Worm (Caenorhabditis elegans) whole organism, young adult: ENCODE data around the gene C09B9.7.
A peak's percentile ranks its signal among the peaks of the same experiment; 100 is the strongest.

ENCODE experiments used
- B0336.3 ChIP-seq: fragments of 200-800 bp; sonication (Bioruptor generic); IDR thresholded peaks from 2 replicates; pipeline ENCODE4 v1.3.6; 2022; ENCODE audit warnings: missing genetic modification characterization, missing compliant biosample characterization
- D2030.7 ChIP-seq: fragments of 200-800 bp; sonication (Bioruptor generic); IDR thresholded peaks from 2 replicates; pipeline ENCODE4 v1.3.6; 2022; ENCODE audit warnings: missing genetic modification reagents, missing genetic modification characterization, missing compliant biosample characterization
- F23B12.7 ChIP-seq: sonication (generic microtip); optimal IDR thresholded peaks from 2 replicates; lab custom pipeline; 2017; ENCODE audit warnings: missing genetic modification characterization, mild to moderate bottlenecking, missing compliant biosample characterization, antibody characterized with exemption, moderate library complexity; ENCODE audit not compliant: insufficient read depth
- F33H1.4 ChIP-seq: fragments of 200-800 bp; sonication (Bioruptor generic); IDR thresholded peaks from 2 replicates; pipeline ENCODE4 v1.3.6; 2022; ENCODE audit warnings: missing genetic modification reagents, missing genetic modification characterization, missing compliant biosample characterization
- F37B4.10 ChIP-seq: fragments of 200-800 bp; sonication (Bioruptor generic); IDR thresholded peaks from 2 replicates; pipeline ENCODE4 v1.3.6; 2022; ENCODE audit warnings: missing genetic modification characterization, missing compliant biosample characterization
- F55B11.4 ChIP-seq: sonication (generic microtip); optimal IDR thresholded peaks from 2 replicates; lab custom pipeline; 2016; ENCODE audit warnings: missing compliant biosample characterization, missing genetic modification characterization, borderline replicate concordance; ENCODE audit not compliant: insufficient read depth
- K12H6.12 ChIP-seq: fragments of 200-800 bp; sonication (Bioruptor generic); optimal IDR thresholded peaks from 2 replicates; lab custom pipeline; 2018; ENCODE audit warnings: mild to moderate bottlenecking, missing genetic modification characterization, missing compliant biosample characterization
- T26A5.8 ChIP-seq: sonication (generic microtip); optimal IDR thresholded peaks from 2 replicates; lab custom pipeline; 2016; ENCODE audit warnings: missing genetic modification characterization, missing compliant biosample characterization
- Y53F4B.3 ChIP-seq: fragments of 200-800 bp; sonication (Bioruptor generic); IDR thresholded peaks from 2 replicates; pipeline ENCODE4 v1.3.6; 2022; ENCODE audit warnings: missing genetic modification reagents, missing genetic modification characterization, missing compliant biosample characterization
- Y95B8A.8 ChIP-seq: fragments of 200-800 bp; sonication (Bioruptor generic); IDR thresholded peaks from 2 replicates; pipeline ENCODE4 v1.3.6; 2022; ENCODE audit warnings: missing genetic modification reagents, missing genetic modification characterization, missing compliant biosample characterization
- akir-1 ChIP-seq: fragments of 200-800 bp; sonication (Bioruptor generic); optimal IDR thresholded peaks from 2 replicates; lab custom pipeline; 2018; ENCODE audit warnings: mild to moderate bottlenecking, missing genetic modification characterization, moderate library complexity, missing compliant biosample characterization
- ama-1 ChIP-seq, 3 experiments: fragments of 150-350 bp in 1 of 3; sonication (generic microtip) in 2 of 3; optimal IDR thresholded peaks; 2 replicates each; lab custom pipeline; 2014 to 2018; ENCODE audit warnings: missing biosample characterization in 2 of 3, missing genetic modification characterization in 2 of 3, missing genetic modification reagents in 2 of 3
- atf-7 ChIP-seq: sonication (generic microtip); optimal IDR thresholded peaks from 2 replicates; lab custom pipeline; 2017; ENCODE audit warnings: mild to moderate bottlenecking, missing genetic modification characterization, missing compliant biosample characterization
- bed-1 ChIP-seq: fragments of 200-800 bp; sonication (Bioruptor generic); IDR thresholded peaks from 2 replicates; pipeline ENCODE4 v1.3.6; 2022; ENCODE audit warnings: missing genetic modification reagents, missing genetic modification characterization, missing compliant biosample characterization
- bed-2 ChIP-seq: fragments of 200-800 bp; sonication (Bioruptor generic); IDR thresholded peaks from 2 replicates; pipeline ENCODE4 v1.3.6; 2022; ENCODE audit warnings: missing genetic modification reagents, missing genetic modification characterization, missing compliant biosample characterization
- ccch-3 ChIP-seq: fragments of 200-800 bp; sonication (Bioruptor generic); optimal IDR thresholded peaks from 2 replicates; lab custom pipeline; 2018; ENCODE audit warnings: mild to moderate bottlenecking, missing genetic modification characterization, missing compliant biosample characterization
- cebp-1 ChIP-seq, 2 experiments: fragments of 200-800 bp in 1 of 2; sonication (Bioruptor generic) in 1 of 2; sonication (generic microtip) in 1 of 2; IDR thresholded peaks in 1 of 2; optimal IDR thresholded peaks in 1 of 2; 2 replicates each; pipeline versions ENCODE4 v1.3.6 to Lab custom; 2017 to 2022; ENCODE audit warnings: missing compliant biosample characterization in 2 of 2, missing genetic modification characterization in 2 of 2, mild to moderate bottlenecking in 1 of 2, missing genetic modification reagents in 1 of 2, moderate library complexity in 1 of 2
- ceh-100 ChIP-seq: fragments of 200-800 bp; sonication (Bioruptor generic); IDR thresholded peaks from 2 replicates; pipeline ENCODE4 v1.3.6; 2022; ENCODE audit warnings: missing genetic modification reagents, missing genetic modification characterization, missing compliant biosample characterization
- ceh-91 ChIP-seq: fragments of 200-800 bp; sonication (Bioruptor generic); IDR thresholded peaks from 2 replicates; pipeline ENCODE4 v1.3.6; 2022; ENCODE audit warnings: missing genetic modification reagents, missing genetic modification characterization, missing compliant biosample characterization
- chd-7 ChIP-seq: sonication (generic microtip); optimal IDR thresholded peaks from 2 replicates; lab custom pipeline; 2016; ENCODE audit warnings: mild to moderate bottlenecking, missing genetic modification characterization, moderate library complexity, missing compliant biosample characterization
- efl-1 ChIP-seq: fragments of 150-350 bp; optimal IDR thresholded peaks from 2 replicates; lab custom pipeline; 2014; ENCODE audit warnings: missing biosample characterization, missing genetic modification reagents, missing genetic modification characterization
- ekl-4 ChIP-seq: fragments of 200-800 bp; sonication (Bioruptor generic); IDR thresholded peaks from 2 replicates; pipeline ENCODE4 v1.3.6; 2022; ENCODE audit warnings: missing genetic modification reagents, missing genetic modification characterization, missing compliant biosample characterization
- gei-17 ChIP-seq: fragments of 200-800 bp; sonication (Bioruptor generic); optimal IDR thresholded peaks from 2 replicates; lab custom pipeline; 2018; ENCODE audit warnings: mild to moderate bottlenecking, missing genetic modification characterization, missing compliant biosample characterization
- him-1 ChIP-seq: sonication (generic microtip); optimal IDR thresholded peaks from 2 replicates; lab custom pipeline; 2016; ENCODE audit warnings: missing genotype, missing genetic modification reagents, missing genetic modification characterization, missing compliant biosample characterization
- hlh-26 ChIP-seq: fragments of 200-800 bp; sonication (Bioruptor generic); conservative IDR thresholded peaks from 2 replicates; pipeline ENCODE4 v1.3.6; 2022; ENCODE audit warnings: missing genetic modification reagents, missing genetic modification characterization, missing compliant biosample characterization
- hsf-1 ChIP-seq: fragments of 200-800 bp; sonication (Bioruptor generic); IDR thresholded peaks from 2 replicates; pipeline ENCODE4 v1.3.6; 2022; ENCODE audit warnings: missing genetic modification reagents, missing genetic modification characterization, missing compliant biosample characterization
- lin-26 ChIP-seq: fragments of 200-800 bp; sonication (Bioruptor generic); IDR thresholded peaks from 2 replicates; pipeline ENCODE4 v1.3.6; 2022; ENCODE audit warnings: missing genetic modification reagents, missing genetic modification characterization, missing compliant biosample characterization
- lsy-27 ChIP-seq: sonication (generic microtip); optimal IDR thresholded peaks from 2 replicates; lab custom pipeline; 2017; ENCODE audit warnings: missing genetic modification characterization, mild to moderate bottlenecking, missing compliant biosample characterization, antibody characterized with exemption, missing genotype, borderline replicate concordance; ENCODE audit not compliant: insufficient read depth
- mcd-1 ChIP-seq: fragments of 200-800 bp; sonication (Bioruptor generic); IDR thresholded peaks from 2 replicates; pipeline ENCODE4 v1.3.6; 2022; ENCODE audit warnings: missing genetic modification reagents, missing genetic modification characterization, missing compliant biosample characterization
- nfyb-1 ChIP-seq: fragments of 200-800 bp; sonication (Bioruptor generic); IDR thresholded peaks from 2 replicates; pipeline ENCODE4 v1.3.6; 2022; ENCODE audit warnings: missing genetic modification reagents, missing genetic modification characterization, missing compliant biosample characterization
- nhr-120 ChIP-seq: fragments of 200-800 bp; sonication (Bioruptor generic); IDR thresholded peaks from 2 replicates; pipeline ENCODE4 v1.3.6; 2022; ENCODE audit warnings: missing genetic modification characterization, missing compliant biosample characterization
- nhr-179 ChIP-seq: sonication (generic microtip); optimal IDR thresholded peaks from 2 replicates; lab custom pipeline; 2016; ENCODE audit warnings: mild to moderate bottlenecking, missing genetic modification characterization, missing compliant biosample characterization
- nhr-27 ChIP-seq: fragments of 200-800 bp; sonication (Bioruptor generic); optimal IDR thresholded peaks from 2 replicates; lab custom pipeline; 2018; ENCODE audit warnings: mild to moderate bottlenecking, missing genetic modification characterization, moderate library complexity, missing compliant biosample characterization
- nhr-80 ChIP-seq: sonication (generic microtip); optimal IDR thresholded peaks from 2 replicates; lab custom pipeline; 2016; ENCODE audit warnings: missing genetic modification characterization, missing compliant biosample characterization
- pha-4 ChIP-seq: fragments of 150-350 bp; sonication (generic microtip); optimal IDR thresholded peaks from 2 replicates; lab custom pipeline; 2014; ENCODE audit warnings: missing biosample characterization, missing genetic modification reagents, missing genetic modification characterization
- rpc-1 ChIP-seq, 2 experiments: fragments of 150-350 bp in 1 of 2; sonication (generic microtip) in 1 of 2; optimal IDR thresholded peaks; 2 replicates each; lab custom pipeline; 2014 to 2018; ENCODE audit warnings: missing biosample characterization in 1 of 2, missing genetic modification characterization in 1 of 2, missing genetic modification reagents in 1 of 2, missing genotype in 1 of 2
- snpc-1.3 ChIP-seq: sonication (generic microtip); optimal IDR thresholded peaks from 2 replicates; lab custom pipeline; 2017; ENCODE audit warnings: missing genetic modification characterization, mild to moderate bottlenecking, missing compliant biosample characterization, antibody characterized with exemption, moderate library complexity, missing genotype, missing genetic modification reagents; ENCODE audit not compliant: insufficient read depth
- snpc-4 ChIP-seq, 5 experiments: fragments of 150-350 bp in 1 of 5; sonication (generic microtip) in 4 of 5; optimal IDR thresholded peaks; 2 replicates each; lab custom pipeline; 2014 to 2018; ENCODE audit warnings: missing genetic modification characterization in 5 of 5, missing biosample characterization in 3 of 5, antibody characterized with exemption in 2 of 5, mild to moderate bottlenecking in 2 of 5, missing compliant biosample characterization in 2 of 5, missing genotype in 2 of 5, moderate library complexity in 2 of 5, missing genetic modification reagents in 1 of 5
- unc-62 ChIP-seq: fragments of 150-350 bp; optimal IDR thresholded peaks from 2 replicates; lab custom pipeline; 2014; ENCODE audit warnings: missing biosample characterization, missing genetic modification reagents, missing genetic modification characterization
- zfh-2 ChIP-seq: fragments of 200-800 bp; sonication (Bioruptor generic); conservative IDR thresholded peaks from 2 replicates; pipeline ENCODE4 v1.3.6; 2022; ENCODE audit warnings: missing genetic modification reagents, missing genetic modification characterization, missing compliant biosample characterization
- ztf-26 ChIP-seq: sonication (generic microtip); optimal IDR thresholded peaks from 2 replicates; lab custom pipeline; 2017; ENCODE audit warnings: missing genetic modification characterization, missing compliant biosample characterization
- ztf-28 ChIP-seq: fragments of 200-800 bp; sonication (Bioruptor generic); IDR thresholded peaks from 2 replicates; pipeline ENCODE4 v1.3.6; 2022; ENCODE audit warnings: missing genetic modification reagents, missing genetic modification characterization, missing compliant biosample characterization
- ztf-6 ChIP-seq: fragments of 200-800 bp; sonication (Bioruptor generic); IDR thresholded peaks from 2 replicates; pipeline ENCODE4 v1.3.6; 2022; ENCODE audit warnings: missing genetic modification reagents, missing genetic modification characterization, missing compliant biosample characterization

The C09B9.7 gene

DNA sequence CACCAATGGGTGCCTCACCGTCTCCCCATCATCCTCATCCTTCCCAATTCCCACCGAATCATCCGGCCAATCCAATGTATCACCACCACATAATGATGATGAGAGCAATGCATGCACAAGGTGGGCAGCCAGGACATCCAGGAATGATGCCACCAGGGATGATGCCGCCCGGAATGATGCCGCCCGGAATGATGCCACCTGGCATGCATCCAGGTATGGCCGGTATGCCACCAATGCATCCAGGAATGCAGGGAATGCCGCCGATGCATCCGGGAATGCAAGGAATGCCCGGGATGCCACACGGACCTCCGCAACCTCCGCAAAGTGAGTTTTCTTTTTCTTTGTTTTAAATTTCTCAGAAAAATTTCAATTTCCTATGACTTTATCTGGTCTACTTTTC is 24.9 kb upstream of the C09B9.7 start:
- TF ChIP-seq lsy-27 (tag; lab: Kevin White, UChicago) (no peak), lin-26 (no peak), F37B4.10 (GFP tag; lab: Robert Waterston, UW) (no peak), hlh-26 (GFP tag; lab: Robert Waterston, UW) (no peak), T26A5.8 (tag; lab: Kevin White, UChicago) (no peak), snpc-1.3 (tag; lab: Kevin White, UChicago) (no peak), zfh-2 (peak; percentile 74), K12H6.12 (tag; lab: Kevin White, UChicago) (no peak)

DNA sequence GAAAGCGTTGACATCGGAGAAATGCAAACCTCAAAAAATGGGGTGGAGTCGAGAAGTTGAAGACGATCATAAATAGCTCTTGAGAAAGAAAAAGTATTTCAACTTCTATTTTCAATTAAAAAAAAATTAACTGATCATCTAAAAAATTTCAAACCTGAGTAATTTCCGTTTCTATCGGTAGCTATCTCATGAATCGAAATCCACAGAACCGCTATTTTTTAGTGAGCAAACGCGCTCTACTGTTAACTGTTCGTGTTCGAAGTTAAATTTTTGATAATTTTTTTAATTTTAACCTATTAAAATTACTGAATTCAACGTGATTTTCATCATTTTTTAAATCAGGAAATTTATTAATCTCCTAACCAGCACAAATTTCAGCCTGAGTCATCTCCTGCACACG is 22.9 kb upstream of the C09B9.7 start:
- peak; percentile 30; the same call in 1 of the 2 replicates for TF ChIP-seq mcd-1
- TF ChIP-seq bed-2: no peak
- TF ChIP-seq ceh-91: no peak
- no peak for TF ChIP-seq ama-1 (optimal IDR thresholded peaks at IDR 0.05; lab: Kevin White, UChicago)
- TF ChIP-seq ama-1 (GFP tag; optimal IDR thresholded peaks at IDR 0.05; lab: Kevin White, UChicago): no peak
- TF ChIP-seq D2030.7 (GFP tag; lab: Robert Waterston, UW): 0 out of 2 replicates have a peak, but pooled peaks have one; percentile 9
- no peak for TF ChIP-seq him-1 (tag; lab: Kevin White, UChicago)
- peak; percentile 5 for TF ChIP-seq efl-1 (GFP tag; lab: Kevin White, UChicago)
- no peak for TF ChIP-seq akir-1 (GFP tag; lab: Kevin White, UChicago)
- TF ChIP-seq nhr-27 (tag; lab: Kevin White, UChicago): no peak
- TF ChIP-seq ceh-100 (GFP tag; lab: Robert Waterston, UW): peak; percentile 75
- no peak for TF ChIP-seq F37B4.10 (GFP tag; lab: Robert Waterston, UW)
- no peak for TF ChIP-seq hsf-1
- TF ChIP-seq ccch-3 (GFP tag; lab: Kevin White, UChicago): no peak
- peak; percentile 18 for TF ChIP-seq snpc-4 (GFP tag; optimal IDR thresholded peaks at IDR 0.05; lab: Kevin White, UChicago)
- peak in 3 of 4 experiments; percentile 32 to 78 (median 62) for TF ChIP-seq snpc-4 (tag; optimal IDR thresholded peaks at IDR 0.05; lab: Kevin White, UChicago)
- no peak for TF ChIP-seq atf-7 (tag; lab: Kevin White, UChicago)
- TF ChIP-seq F55B11.4 (tag; lab: Kevin White, UChicago): no peak
- no peak for TF ChIP-seq nfyb-1 (GFP tag; lab: Robert Waterston, UW)
- TF ChIP-seq ztf-28 (GFP tag; lab: Robert Waterston, UW): no peak
- TF ChIP-seq Y53F4B.3 (GFP tag; lab: Robert Waterston, UW): no peak
- TF ChIP-seq chd-7 (tag; lab: Kevin White, UChicago): no peak
- no peak for TF ChIP-seq Y95B8A.8 (GFP tag; lab: Robert Waterston, UW)
- no peak for TF ChIP-seq nhr-179 (tag; lab: Kevin White, UChicago)
- TF ChIP-seq, all 124 proteins: peak for 5

DNA sequence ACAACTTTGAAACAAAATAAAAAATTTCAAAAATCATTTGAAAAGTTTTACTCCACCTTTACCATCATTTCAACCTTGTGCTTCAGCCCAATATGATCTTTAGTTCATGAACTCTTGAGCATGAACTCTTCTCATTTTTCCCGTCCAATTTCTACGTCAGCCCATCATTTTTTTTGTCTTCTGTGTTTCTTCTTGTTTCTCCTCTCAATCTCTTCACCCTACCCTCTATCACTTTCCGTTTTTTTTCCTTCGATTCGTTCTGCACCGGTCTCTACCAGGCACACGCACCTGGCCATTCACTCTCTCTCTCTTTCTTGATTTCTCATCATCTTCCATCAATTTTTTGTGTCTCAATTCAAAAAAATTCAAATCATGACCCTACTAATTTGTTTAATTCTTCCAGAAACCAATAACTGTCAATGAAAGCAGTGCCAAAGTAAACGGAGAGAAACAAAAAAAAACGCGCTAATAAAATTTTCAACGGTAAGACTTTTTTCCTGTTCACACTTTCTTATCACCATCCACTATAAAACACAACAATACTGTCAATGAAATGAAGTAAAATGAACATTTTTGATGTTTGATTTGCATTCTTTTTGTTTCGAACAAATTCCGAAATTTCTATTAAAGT is 22.1 kb upstream of the C09B9.7 start, which contains the start of gene pygo-1:
Gene pygo-1, plus strand, starts transcription at position 404 of the 631 bp plus-strand sequence.
- no peak for TF ChIP-seq rpc-1 (optimal IDR thresholded peaks at IDR 0.05; lab: Kevin White, UChicago)
- TF ChIP-seq rpc-1 (tag; optimal IDR thresholded peaks at IDR 0.05; lab: Kevin White, UChicago): no peak
- TF ChIP-seq pha-4: no peak
- no peak for TF ChIP-seq efl-1 (GFP tag; lab: Kevin White, UChicago)
- peak; percentile 28; the same call in 1 of the 2 replicates for TF ChIP-seq B0336.3 (GFP tag; lab: Robert Waterston, UW)
- TF ChIP-seq chd-7 (tag; lab: Kevin White, UChicago): no peak
- TF ChIP-seq ztf-6 (GFP tag; lab: Robert Waterston, UW): no peak
- no peak for TF ChIP-seq bed-1
- TF ChIP-seq F33H1.4 (GFP tag; lab: Robert Waterston, UW): no peak
- TF ChIP-seq F23B12.7 (tag; lab: Kevin White, UChicago): peak; percentile 9
- no peak for TF ChIP-seq cebp-1 (GFP tag; IDR thresholded peaks at IDR 0.05; lab: Robert Waterston, UW)
- peak; percentile 43 for TF ChIP-seq cebp-1 (tag; optimal IDR thresholded peaks at IDR 0.05; lab: Kevin White, UChicago)
- TF ChIP-seq gei-17 (GFP tag; lab: Kevin White, UChicago): peak; percentile 14
- peak; percentile 80 for TF ChIP-seq unc-62 (GFP tag; lab: Kevin White, UChicago)
- no peak for TF ChIP-seq bed-2
- TF ChIP-seq ztf-26 (tag; lab: Kevin White, UChicago): no peak
- no peak for TF ChIP-seq ekl-4 (GFP tag; lab: Robert Waterston, UW)
- no peak for TF ChIP-seq nhr-120
- peak; percentile 83 for TF ChIP-seq nhr-80 (tag; lab: Kevin White, UChicago)
